Fruit fly (Drosophila melanogaster): ENCODE data around the gene FoxK.

FoxK gene

dm6 chr3L:11155380-11155779 lies 34.8 kb upstream of the FoxK start (continued):
- no peak for TF ChIP-seq CG31365 (tag; optimal IDR thresholded peaks at IDR 0.05)
- no peak for TF ChIP-seq CG7745 (tag; optimal IDR thresholded peaks at IDR 0.05)
- TF ChIP-seq dimm (GFP tag; IDR thresholded peaks at IDR 0.05), result no peak
- TF ChIP-seq CG12391 (tag; optimal IDR thresholded peaks at IDR 0.05), result peak; percentile 15
- 0 out of 2 replicates have a peak, but pooled peaks have one; percentile 14 for TF ChIP-seq ara (GFP tag; IDR thresholded peaks at IDR 0.05)
- TF ChIP-seq Taf1 (GFP tag; IDR thresholded peaks at IDR 0.05), result no peak
- no peak for TF ChIP-seq cas (GFP tag; IDR thresholded peaks at IDR 0.05)
- peak; percentile 24 for TF ChIP-seq Xbp1 (GFP tag; optimal IDR thresholded peaks at IDR 0.05)
- TF ChIP-seq CG7271 (tag; optimal IDR thresholded peaks at IDR 0.05), result no peak
- no peak for TF ChIP-seq slou (GFP tag; optimal IDR thresholded peaks at IDR 0.05)
- TF ChIP-seq ash1 (GFP tag; optimal IDR thresholded peaks at IDR 0.05), result no peak
- TF ChIP-seq trem (tag; optimal IDR thresholded peaks at IDR 0.05), result no peak
- TF ChIP-seq org-1 (GFP tag; optimal IDR thresholded peaks at IDR 0.05), result no peak
- no peak for TF ChIP-seq ac (GFP tag; optimal IDR thresholded peaks at IDR 0.05)
- no peak for TF ChIP-seq CG3995 (GFP tag; optimal IDR thresholded peaks at IDR 0.05)
- TF ChIP-seq Tbp (GFP tag; optimal IDR thresholded peaks at IDR 0.05), result no peak
- 0 out of 3 replicates have a peak, but pooled peaks have one; percentile 6 for TF ChIP-seq CG7357 (GFP tag; IDR thresholded peaks at IDR 0.05)
- TF ChIP-seq CG14014 (GFP tag; IDR thresholded peaks at IDR 0.05), result peak; percentile 14; the same call in 1 of the 2 replicates
- 0 out of 2 replicates have a peak, but pooled peaks have one; percentile 19 for TF ChIP-seq CG10321 (GFP tag; IDR thresholded peaks at IDR 0.05)
- TF ChIP-seq btn (GFP tag; optimal IDR thresholded peaks at IDR 0.05), result no peak
- TF ChIP-seq CoRest (tag; optimal IDR thresholded peaks at IDR 0.05), result peak; percentile 7
- no peak for TF ChIP-seq Sin3A (optimal IDR thresholded peaks at IDR 0.05)
- no peak for TF ChIP-seq repo (GFP tag; optimal IDR thresholded peaks at IDR 0.05)
- TF ChIP-seq CG3838 (GFP tag; optimal IDR thresholded peaks at IDR 0.05), result no peak
- peak in 1 of 2 experiments; percentile 25 for TF ChIP-seq bsh (GFP tag; optimal IDR thresholded peaks at IDR 0.05)
- TF ChIP-seq dysf (GFP tag; IDR thresholded peaks at IDR 0.05), result 0 out of 3 replicates have a peak, but pooled peaks have one; percentile 23
- no peak for TF ChIP-seq CG1832 (GFP tag; optimal IDR thresholded peaks at IDR 0.05)
- TF ChIP-seq bab2 (GFP tag; optimal IDR thresholded peaks at IDR 0.05), result no peak
- TF ChIP-seq E2f2 (GFP tag; IDR thresholded peaks at IDR 0.05), result peak; percentile 21; the same call in 1 of the 2 replicates
- TF ChIP-seq cg (GFP tag; optimal IDR thresholded peaks at IDR 0.05), result no peak
- no peak for TF ChIP-seq CG2712 (tag; optimal IDR thresholded peaks at IDR 0.05)
- no peak for TF ChIP-seq croc (GFP tag; conservative IDR thresholded peaks at IDR 0.05)
- no peak for TF ChIP-seq Deaf1 (tag; optimal IDR thresholded peaks at IDR 0.05)
- TF ChIP-seq CG9876 (GFP tag; optimal IDR thresholded peaks at IDR 0.05), result no peak
- no peak for TF ChIP-seq CG9215 (GFP tag; IDR thresholded peaks at IDR 0.05)
- TF ChIP-seq TFAM (GFP tag; optimal IDR thresholded peaks at IDR 0.05), result no peak
- peak; percentile 45; the same call in 1 of the 2 replicates for TF ChIP-seq vvl (GFP tag; IDR thresholded peaks at IDR 0.05)
- TF ChIP-seq CG11456 (GFP tag; IDR thresholded peaks at IDR 0.05), result no peak
- TF ChIP-seq row (GFP tag; IDR thresholded peaks at IDR 0.05), result peak; percentile 36; the same call in 2 of the 3 replicates
- TF ChIP-seq Sox102F (GFP tag; optimal IDR thresholded peaks at IDR 0.05), result peak; percentile 44
- no peak for TF ChIP-seq run (tag; optimal IDR thresholded peaks at IDR 0.05)
- peak; percentile 39 for TF ChIP-seq Rfx (GFP tag; IDR thresholded peaks at IDR 0.05)
- TF ChIP-seq CG8359 (GFP tag; optimal IDR thresholded peaks at IDR 0.05; ENCODE audit: borderline replicate concordance), result no peak
- no peak for TF ChIP-seq CG4360 (GFP tag; IDR thresholded peaks at IDR 0.05)
- no peak for TF ChIP-seq Hey (tag; optimal IDR thresholded peaks at IDR 0.05)
- TF ChIP-seq pan (optimal IDR thresholded peaks at IDR 0.05), result no peak
- TF ChIP-seq pan (GFP tag; optimal IDR thresholded peaks at IDR 0.05 in 1 of 2, IDR thresholded peaks at IDR 0.05 in 1 of 2), result peak in 1 of 2 experiments; percentile 64
- no peak for TF ChIP-seq lola (GFP tag; optimal IDR thresholded peaks at IDR 0.05)
- TF ChIP-seq ham (GFP tag; IDR thresholded peaks at IDR 0.05), result no peak
- peak; percentile 47; the same call in 1 of the 3 replicates for TF ChIP-seq tgo (GFP tag; IDR thresholded peaks at IDR 0.05)
- TF ChIP-seq Sry-β (GFP tag; optimal IDR thresholded peaks at IDR 0.05), result no peak
- no peak for TF ChIP-seq CG4424 (GFP tag; optimal IDR thresholded peaks at IDR 0.05)
